Worm (Caenorhabditis elegans): ENCODE data around the gene gpch-1.

gpch-1 gene

DNA sequence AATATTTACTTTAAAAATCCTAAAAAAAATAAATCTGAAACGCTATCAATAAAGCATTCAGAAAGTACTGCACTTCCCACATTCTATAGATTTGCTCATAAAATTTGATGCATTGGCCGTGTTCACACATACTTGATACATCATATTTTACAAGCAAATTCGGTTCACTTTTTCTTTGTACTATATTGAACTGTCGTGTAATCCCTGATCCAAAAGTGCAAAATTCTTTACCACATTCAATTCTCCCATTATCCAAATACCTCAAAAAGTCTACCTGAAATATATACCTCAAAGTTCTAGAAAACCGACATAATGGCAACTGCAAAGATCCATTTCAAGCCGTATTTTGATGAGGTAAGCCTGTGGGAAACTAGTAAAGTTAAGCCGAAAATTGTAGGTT, 33.4 kb downstream of the gpch-1 start, which contains the start of gene nex-3:
Gene nex-3 (plus strand): TSS at position 301 of the 400 bp plus-strand sequence.
- TF ChIP-seq klf-2 (GFP tag; conservative IDR thresholded peaks at IDR 0.05) (no peak), cog-1 (tag; optimal IDR thresholded peaks at IDR 0.05) (no peak), ztf-23 (GFP tag; IDR thresholded peaks at IDR 0.05) (no peak)

DNA sequence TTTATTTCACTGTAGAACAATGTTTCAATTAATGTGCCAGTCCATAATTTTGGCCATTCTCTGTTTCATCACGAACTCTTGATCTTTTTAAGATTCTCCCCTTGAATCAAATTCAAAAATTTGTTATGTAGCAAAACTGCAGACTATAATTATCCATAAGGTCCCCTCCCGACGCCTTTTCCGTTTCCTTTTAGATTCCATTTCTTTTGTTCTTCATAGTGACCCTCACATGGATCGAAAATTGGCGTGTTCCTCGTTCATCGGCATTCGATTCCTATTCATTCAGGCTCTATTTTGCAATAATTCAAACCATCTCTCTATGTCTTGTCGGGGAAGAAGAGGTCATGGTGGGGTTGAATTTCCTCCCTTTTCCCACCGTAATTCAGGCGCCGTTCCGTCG, 36.1 kb downstream of the gpch-1 start:
- TF ChIP-seq tab-1 (GFP tag; IDR thresholded peaks at IDR 0.05) (no peak), T22C8.4 (GFP tag; IDR thresholded peaks at IDR 0.05) (no peak), ztf-23 (GFP tag; IDR thresholded peaks at IDR 0.05) (no peak), ztf-29 (GFP tag; IDR thresholded peaks at IDR 0.05) (no peak), cog-1 (tag; optimal IDR thresholded peaks at IDR 0.05) (no peak), flt-1 (GFP tag; IDR thresholded peaks at IDR 0.05) (no peak), klf-2 (GFP tag; conservative IDR thresholded peaks at IDR 0.05) (no peak), med-1 (GFP tag; optimal IDR thresholded peaks at IDR 0.05; ENCODE audit: insufficient read depth) (no peak)

DNA sequence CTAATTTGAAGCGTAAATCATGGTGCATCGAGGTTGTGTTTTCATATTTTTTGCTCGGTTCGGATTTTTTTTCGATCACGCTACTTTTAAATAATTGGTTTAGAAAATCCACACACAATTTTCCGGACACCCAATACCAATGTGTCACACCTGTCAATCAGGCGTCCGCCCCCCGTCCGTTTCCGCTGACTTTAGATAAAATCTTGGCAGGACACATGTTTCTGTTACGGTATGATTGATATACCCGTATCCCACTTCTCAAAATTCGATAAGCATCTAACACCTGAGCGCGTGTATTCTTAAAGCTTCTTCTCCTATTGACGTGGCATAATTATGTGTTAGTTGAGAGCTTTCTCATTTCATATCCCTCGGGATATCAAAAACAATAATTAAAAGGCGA, 39.7 kb downstream of the gpch-1 start:
- no peak for TF ChIP-seq med-1 (GFP tag; optimal IDR thresholded peaks at IDR 0.05; ENCODE audit: insufficient read depth)
- TF ChIP-seq flt-1 (GFP tag; IDR thresholded peaks at IDR 0.05): no peak
- TF ChIP-seq ztf-23 (GFP tag; IDR thresholded peaks at IDR 0.05): no peak
- no peak for TF ChIP-seq klf-2 (GFP tag; conservative IDR thresholded peaks at IDR 0.05)
- TF ChIP-seq cog-1 (tag; optimal IDR thresholded peaks at IDR 0.05): no peak
- no peak for TF ChIP-seq ref-1 (GFP tag; conservative IDR thresholded peaks at IDR 0.05)
- TF ChIP-seq T22C8.4 (GFP tag; IDR thresholded peaks at IDR 0.05): no peak

DNA sequence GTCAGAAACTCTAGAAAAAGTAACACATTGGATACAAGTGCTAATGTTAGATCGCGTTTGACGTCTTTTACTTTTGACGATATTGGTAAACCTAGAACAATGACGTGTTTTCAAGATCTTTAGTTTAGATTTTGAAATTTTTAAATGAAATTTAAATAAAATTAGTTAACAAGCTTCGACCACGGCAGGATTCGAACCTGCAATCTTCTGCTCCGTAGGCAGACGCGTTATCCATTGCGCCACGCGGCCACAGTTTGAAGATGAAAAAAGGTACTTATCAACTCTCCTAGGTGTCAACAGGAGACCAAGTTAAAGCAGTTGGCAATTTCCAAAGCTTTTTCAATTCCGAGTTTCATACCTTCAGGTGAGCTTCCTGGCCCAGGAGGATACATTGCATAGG, 41.0 kb downstream of the gpch-1 start:
- TF ChIP-seq flt-1 (GFP tag; IDR thresholded peaks at IDR 0.05) (no peak), ztf-23 (GFP tag; IDR thresholded peaks at IDR 0.05) (no peak), T22C8.4 (GFP tag; IDR thresholded peaks at IDR 0.05) (no peak)

DNA sequence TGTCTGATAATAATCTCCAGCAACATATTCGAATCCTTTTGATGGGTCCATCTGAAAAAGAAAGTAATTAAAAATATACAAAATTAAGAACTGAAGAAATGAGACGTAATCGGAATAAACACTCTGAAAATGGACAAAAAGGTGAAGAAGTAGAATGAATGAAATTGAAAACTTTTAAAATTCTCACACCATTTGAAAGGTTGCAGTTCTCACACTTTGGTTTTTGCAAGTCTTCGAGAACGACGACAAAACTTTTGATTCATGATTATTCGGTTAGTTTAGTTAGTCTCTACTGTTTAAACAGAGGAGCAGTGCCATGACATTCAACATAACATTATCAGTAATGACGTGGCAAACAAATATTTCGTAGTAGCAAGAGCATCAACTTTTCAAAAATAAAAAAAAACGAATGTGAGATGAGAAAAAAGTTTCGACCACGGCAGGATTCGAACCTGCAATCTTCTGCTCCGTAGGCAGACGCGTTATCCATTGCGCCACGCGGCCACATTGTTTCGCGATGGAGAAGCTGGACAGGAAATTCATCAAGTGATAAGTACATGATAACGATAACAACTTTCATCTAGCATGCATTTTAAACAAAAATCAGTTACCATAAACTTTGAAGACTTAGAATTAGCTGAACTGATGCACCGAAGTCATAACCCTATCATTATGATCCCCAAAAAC, 41.7 kb downstream of the gpch-1 start, which contains the start of gene ceh-43:
Gene ceh-43 (minus strand): TSS at position 51 of the 687 bp plus-strand sequence.
- TF ChIP-seq tab-1 (GFP tag; IDR thresholded peaks at IDR 0.05): no peak

DNA sequence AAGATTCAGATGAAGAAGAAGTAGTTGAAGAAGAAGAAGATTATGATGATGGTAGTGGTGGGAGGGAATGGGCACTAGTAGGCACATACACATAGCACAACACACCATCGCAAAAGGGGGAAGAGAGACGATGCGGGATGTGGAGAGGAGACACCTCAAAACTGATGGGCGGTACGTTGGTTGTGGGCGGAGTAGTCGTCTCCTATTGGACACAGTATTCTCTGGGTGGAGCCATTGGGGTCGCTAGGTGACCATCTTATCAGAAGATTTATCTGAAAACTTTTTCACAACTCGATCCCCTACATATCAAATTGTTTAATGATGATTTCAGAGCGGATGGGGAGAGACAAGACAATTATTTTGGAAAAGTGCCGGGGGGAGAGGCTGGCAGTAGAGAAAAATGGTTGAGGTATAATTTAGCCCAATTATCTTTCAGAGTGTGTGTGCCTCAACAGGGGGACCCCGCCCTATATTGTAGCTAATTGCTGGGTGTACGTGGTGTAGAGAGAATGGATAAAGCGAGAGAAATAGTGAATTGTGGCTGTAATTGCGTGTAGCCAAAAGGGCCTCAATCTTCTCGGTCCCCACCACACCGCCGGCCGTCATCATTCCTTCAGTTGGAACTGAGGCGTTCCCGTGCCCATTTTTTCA, 42.5 kb downstream of the gpch-1 start:
- TF ChIP-seq ref-1 (GFP tag; conservative IDR thresholded peaks at IDR 0.05) (no peak), tab-1 (GFP tag; IDR thresholded peaks at IDR 0.05) (peak; percentile 49; the same call in 1 of the 2 replicates), flt-1 (GFP tag; IDR thresholded peaks at IDR 0.05) (0 out of 2 replicates have a peak, but pooled peaks have one; percentile 13), klf-2 (GFP tag; conservative IDR thresholded peaks at IDR 0.05) (no peak), med-1 (GFP tag; optimal IDR thresholded peaks at IDR 0.05; ENCODE audit: insufficient read depth) (no peak), cog-1 (tag; optimal IDR thresholded peaks at IDR 0.05) (no peak), ztf-23 (GFP tag; IDR thresholded peaks at IDR 0.05) (0 out of 2 replicates have a peak, but pooled peaks have one; percentile 5), ztf-29 (GFP tag; IDR thresholded peaks at IDR 0.05) (no peak), T22C8.4 (GFP tag; IDR thresholded peaks at IDR 0.05) (no peak)

DNA sequence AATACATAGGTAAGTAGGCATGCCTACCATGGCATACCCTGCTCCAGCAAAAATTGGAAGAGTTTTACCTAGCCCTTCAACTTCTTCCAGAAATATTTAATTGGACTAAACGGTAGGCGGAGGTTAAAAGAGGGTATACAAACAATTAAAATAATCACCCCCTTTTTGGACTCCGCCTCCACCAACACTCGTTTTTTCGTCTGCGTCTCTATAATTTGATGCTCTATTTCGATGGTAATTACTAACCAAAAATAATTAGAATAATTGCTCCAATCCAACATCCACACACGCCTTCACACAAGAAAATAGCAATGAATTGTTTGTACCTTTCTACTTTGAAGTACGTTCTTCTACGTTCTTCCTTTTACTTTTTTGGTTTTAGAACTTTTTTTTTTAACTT, 44.4 kb downstream of the gpch-1 start:
- TF ChIP-seq ref-1 (GFP tag; conservative IDR thresholded peaks at IDR 0.05): no peak

DNA sequence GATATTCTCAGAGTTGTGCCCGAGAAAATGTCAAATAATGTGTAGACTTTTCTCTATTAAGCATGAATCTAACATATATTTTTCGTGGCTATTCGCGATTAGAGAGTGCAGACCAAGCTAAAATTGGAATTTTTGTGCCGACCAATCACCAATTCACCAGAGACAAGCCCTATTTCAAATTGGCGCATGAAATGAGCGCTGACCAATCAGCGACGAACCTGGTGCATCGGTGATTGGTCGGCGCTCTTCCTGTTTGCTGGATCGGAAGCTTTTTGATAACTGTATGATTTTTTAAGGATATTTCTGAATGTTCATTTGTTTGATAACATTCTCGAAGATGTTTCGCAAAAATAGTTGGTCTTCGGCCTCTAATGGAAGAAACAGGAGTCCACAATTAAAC, 45.0 kb downstream of the gpch-1 start:
- TF ChIP-seq ref-1 (GFP tag; conservative IDR thresholded peaks at IDR 0.05) (no peak), ztf-23 (GFP tag; IDR thresholded peaks at IDR 0.05) (no peak), cog-1 (tag; optimal IDR thresholded peaks at IDR 0.05) (no peak), T22C8.4 (GFP tag; IDR thresholded peaks at IDR 0.05) (no peak), tab-1 (GFP tag; IDR thresholded peaks at IDR 0.05) (no peak), ztf-29 (GFP tag; IDR thresholded peaks at IDR 0.05) (no peak), klf-2 (GFP tag; conservative IDR thresholded peaks at IDR 0.05) (no peak), flt-1 (GFP tag; IDR thresholded peaks at IDR 0.05) (no peak), med-1 (GFP tag; optimal IDR thresholded peaks at IDR 0.05; ENCODE audit: insufficient read depth) (no peak)

DNA sequence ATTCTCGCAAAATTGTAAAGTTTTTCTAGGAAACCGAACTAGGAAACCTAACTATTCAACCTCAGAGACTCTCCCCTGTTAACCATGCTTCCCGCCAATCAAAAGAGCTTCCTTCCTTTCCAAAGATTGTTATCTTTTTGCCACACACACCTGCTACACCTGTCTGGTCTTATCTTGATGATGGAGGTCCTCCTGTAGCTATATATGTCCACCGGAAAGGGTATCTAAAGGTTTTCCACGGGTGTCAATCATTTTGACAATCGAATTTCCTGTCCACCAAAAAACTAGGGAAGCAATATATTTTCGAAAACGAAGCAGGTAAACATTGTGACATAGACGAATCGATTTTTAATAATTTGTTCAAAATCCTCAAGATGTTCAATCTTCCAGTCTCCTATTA, 45.4 kb downstream of the gpch-1 start:
- no peak for TF ChIP-seq ztf-29 (GFP tag; IDR thresholded peaks at IDR 0.05)
- TF ChIP-seq ztf-23 (GFP tag; IDR thresholded peaks at IDR 0.05): no peak
- no peak for TF ChIP-seq flt-1 (GFP tag; IDR thresholded peaks at IDR 0.05)
- TF ChIP-seq med-1 (GFP tag; optimal IDR thresholded peaks at IDR 0.05; ENCODE audit: insufficient read depth): no peak
- no peak for TF ChIP-seq cog-1 (tag; optimal IDR thresholded peaks at IDR 0.05)
- TF ChIP-seq ref-1 (GFP tag; conservative IDR thresholded peaks at IDR 0.05): no peak
- TF ChIP-seq T22C8.4 (GFP tag; IDR thresholded peaks at IDR 0.05): no peak
- TF ChIP-seq klf-2 (GFP tag; conservative IDR thresholded peaks at IDR 0.05): no peak
- TF ChIP-seq tab-1 (GFP tag; IDR thresholded peaks at IDR 0.05): no peak

DNA sequence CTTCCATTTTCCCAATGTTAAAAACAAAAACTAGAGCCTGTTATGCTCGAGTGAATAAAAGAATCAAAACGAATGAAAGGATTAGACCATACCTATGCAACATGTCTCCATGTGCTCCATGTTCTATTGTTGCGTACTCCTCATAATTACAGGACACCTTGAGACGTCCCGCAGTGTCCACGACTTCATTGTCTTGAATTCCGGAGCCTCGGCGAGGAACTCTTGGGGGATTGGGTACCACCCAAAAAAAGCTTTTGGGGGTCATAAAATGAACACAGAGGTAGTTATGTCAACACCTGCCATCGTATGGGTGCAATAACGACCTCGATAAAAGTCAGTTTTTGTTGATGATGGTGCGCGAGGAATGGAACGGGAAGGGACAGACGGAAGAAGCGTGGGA, 46.6 kb downstream of the gpch-1 start:
- TF ChIP-seq ztf-23 (GFP tag; IDR thresholded peaks at IDR 0.05) (no peak), cog-1 (tag; optimal IDR thresholded peaks at IDR 0.05) (no peak), tab-1 (GFP tag; IDR thresholded peaks at IDR 0.05) (no peak), ref-1 (GFP tag; conservative IDR thresholded peaks at IDR 0.05) (no peak), T22C8.4 (GFP tag; IDR thresholded peaks at IDR 0.05) (no peak), klf-2 (GFP tag; conservative IDR thresholded peaks at IDR 0.05) (no peak), ztf-29 (GFP tag; IDR thresholded peaks at IDR 0.05) (no peak), med-1 (GFP tag; optimal IDR thresholded peaks at IDR 0.05; ENCODE audit: insufficient read depth) (no peak), flt-1 (GFP tag; IDR thresholded peaks at IDR 0.05) (no peak)
